Fruit fly (Drosophila melanogaster) whole organism, embryonic: ENCODE measurements around the gene Aef1.

ENCODE experiments used
- CG10462 ChIP-seq: fragments of 200-800 bp; sonication (Bioruptor generic); optimal IDR thresholded peaks from 2 replicates; lab custom pipeline; 2016; ENCODE audit warnings: missing biosample characterization, missing genetic modification characterization
- Neu2 ChIP-seq: fragments of 200-800 bp; sonication (Bioruptor generic); optimal IDR thresholded peaks from 3 replicates; lab custom pipeline; 2016; ENCODE audit warnings: missing biosample characterization, missing genetic modification characterization, borderline replicate concordance
- abd-A ChIP-seq: fragments of 200-800 bp; sonication (Bioruptor generic); optimal IDR thresholded peaks from 3 replicates; lab custom pipeline; 2019; ENCODE audit warnings: missing biosample characterization, mild to moderate bottlenecking, missing genetic modification characterization, moderate library complexity
- bcd ChIP-seq: fragments of 200-800 bp; sonication (Bioruptor generic); optimal IDR thresholded peaks from 2 replicates; lab custom pipeline; 2017; ENCODE audit warnings: missing biosample characterization, mild to moderate bottlenecking, missing genetic modification characterization

DNA sequence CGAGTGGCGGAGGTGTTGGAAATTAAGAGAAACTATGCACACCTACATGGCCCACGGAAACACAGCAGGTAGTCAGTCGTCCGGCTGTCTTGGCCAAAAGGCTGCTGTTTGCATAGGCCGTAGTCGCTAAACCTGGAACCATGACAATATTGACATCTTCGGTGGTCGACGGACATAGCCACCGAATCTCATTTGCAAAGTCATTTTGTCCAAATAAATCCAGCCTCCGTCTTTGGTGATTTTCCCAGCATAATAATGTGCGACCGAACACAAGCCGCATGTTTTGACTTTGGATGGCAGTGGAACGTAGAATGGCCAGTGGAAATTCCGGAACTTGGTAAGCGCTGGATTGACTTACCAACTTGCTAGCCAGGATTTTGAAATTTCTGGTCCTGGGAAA, 16.1 kb downstream of the Aef1 start:
- TF ChIP-seq abd-A (tag; lab: Kevin White, UChicago) (no peak), bcd (no peak), Neu2 (GFP tag; lab: Kevin White, UChicago) (no peak), CG10462 (no peak)
